Worm (Caenorhabditis elegans): ENCODE results near the gene oac-21.

DNA sequence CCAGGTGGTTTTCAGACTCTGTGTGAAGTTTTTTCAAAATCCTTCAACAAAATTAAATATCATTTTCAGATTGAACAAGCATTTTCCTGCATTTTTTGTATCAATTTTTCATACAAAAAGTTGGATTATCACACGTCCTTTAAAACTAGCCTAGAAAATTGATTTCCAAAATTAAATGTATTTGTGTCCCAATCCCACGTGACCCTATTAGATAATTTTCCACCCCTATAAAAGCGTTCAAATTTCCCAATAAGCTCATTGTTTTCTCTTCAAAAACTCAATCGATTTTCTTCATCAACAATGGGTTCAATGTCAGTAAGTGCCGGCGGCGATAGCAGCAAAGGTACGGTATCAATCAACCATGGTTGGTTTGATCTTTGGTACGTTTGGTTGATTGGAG is 25.4 kb downstream of the oac-21 start, which contains the start of gene F56D6.19:
- TF ChIP-seq dao-5 (tag; optimal IDR thresholded peaks at IDR 0.05) = no peak
- no peak for TF ChIP-seq him-1 (tag; optimal IDR thresholded peaks at IDR 0.05)
